Worm (Caenorhabditis elegans): ENCODE data around the gene B0244.4.

DNA sequence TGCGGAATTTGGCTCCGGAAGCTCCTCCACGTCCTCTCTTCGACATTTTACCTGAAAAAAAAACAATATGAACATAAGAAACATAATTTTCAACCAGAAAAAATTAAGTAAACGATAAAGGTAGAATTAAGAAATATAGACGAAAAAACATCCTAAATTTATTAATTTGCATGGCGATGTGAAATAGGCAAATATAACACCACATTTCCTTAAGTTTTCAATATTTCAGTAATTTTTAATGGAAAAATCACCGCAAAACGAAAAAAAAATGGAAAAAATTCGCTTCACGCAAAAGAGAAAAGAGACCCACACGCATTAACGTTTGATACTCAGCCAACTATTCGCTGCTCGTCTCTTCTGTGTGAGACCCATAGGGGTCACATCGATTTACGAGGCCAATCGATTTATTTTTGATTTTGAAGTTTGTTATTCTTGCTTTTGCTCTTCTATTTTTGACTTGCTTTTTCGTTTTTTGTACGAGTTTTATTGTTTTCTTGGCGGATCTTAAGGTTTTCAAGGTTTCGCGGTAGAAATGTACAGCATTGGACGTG lies 41.1 kb upstream of the B0244.4 start, which contains the start of gene rpl-23:
- no peak for TF ChIP-seq dao-5 (tag; optimal IDR thresholded peaks at IDR 0.05)
- TF ChIP-seq him-1 (tag; optimal IDR thresholded peaks at IDR 0.05), result peak; percentile 52
